Fruit fly (Drosophila melanogaster) whole organism, embryonic: ENCODE results near the gene CG7707.

Experiments used
- Ada2b ChIP-seq: fragments of 200-800 bp; sonication (Bioruptor generic); IDR thresholded peaks from 2 replicates; pipeline ENCODE4 v1.3.6; 2022; ENCODE audit warnings: missing biosample characterization, missing genetic modification characterization
- Adf1 ChIP-seq: fragments of 200-800 bp; sonication (Bioruptor generic); IDR thresholded peaks from 2 replicates; pipeline ENCODE4 v1.3.6; 2022; ENCODE audit warnings: missing biosample characterization, missing genetic modification characterization
- Bdp1 ChIP-seq: fragments of 200-800 bp; sonication (Bioruptor generic); optimal IDR thresholded peaks from 3 replicates; lab custom pipeline; 2016; ENCODE audit warnings: missing biosample characterization, missing genetic modification characterization
- CG10274 ChIP-seq: fragments of 200-800 bp; sonication (Bioruptor generic); optimal IDR thresholded peaks from 3 replicates; lab custom pipeline; 2017; ENCODE audit warnings: missing biosample characterization, mild to moderate bottlenecking, missing genetic modification characterization
- CG11085 ChIP-seq: fragments of 200-800 bp; sonication (Bioruptor generic); IDR thresholded peaks from 2 replicates; pipeline ENCODE4 v1.3.6; 2022; ENCODE audit warnings: missing biosample characterization, missing genetic modification characterization
- CG12071 ChIP-seq: fragments of 200-800 bp; sonication (Bioruptor generic); optimal IDR thresholded peaks from 3 replicates; lab custom pipeline; 2018; ENCODE audit warnings: missing biosample characterization, mild to moderate bottlenecking, missing genetic modification characterization
- CG15696 ChIP-seq: fragments of 200-800 bp; sonication (Bioruptor generic); optimal IDR thresholded peaks from 2 replicates; lab custom pipeline; 2019; ENCODE audit warnings: missing biosample characterization, mild to moderate bottlenecking, missing genetic modification characterization, moderate library complexity
- CG1647 ChIP-seq: fragments of 200-800 bp; sonication (Bioruptor generic); optimal IDR thresholded peaks from 3 replicates; lab custom pipeline; 2016; ENCODE audit warnings: missing biosample characterization, missing genetic modification characterization
- CG16815 ChIP-seq: fragments of 200-800 bp; sonication (Bioruptor generic); optimal IDR thresholded peaks from 3 replicates; lab custom pipeline; 2017; ENCODE audit warnings: missing biosample characterization, mild to moderate bottlenecking, missing genetic modification characterization
- CG1792 ChIP-seq: fragments of 200-800 bp; sonication (Bioruptor generic); optimal IDR thresholded peaks from 2 replicates; lab custom pipeline; 2016; ENCODE audit warnings: missing biosample characterization, missing genetic modification characterization
- CG18764 ChIP-seq: fragments of 200-800 bp; sonication (Bioruptor generic); optimal IDR thresholded peaks from 3 replicates; lab custom pipeline; 2016; ENCODE audit warnings: missing biosample characterization, missing genetic modification characterization
- CG34224 ChIP-seq: fragments of 200-800 bp; sonication (Bioruptor generic); IDR thresholded peaks from 3 replicates; pipeline ENCODE4 v1.3.6; 2022; ENCODE audit warnings: missing biosample characterization, missing genetic modification characterization; ENCODE audit not compliant: partially characterized antibody
- CG4282 ChIP-seq: fragments of 200-800 bp; sonication (Bioruptor generic); optimal IDR thresholded peaks from 2 replicates; lab custom pipeline; 2016; ENCODE audit warnings: missing biosample characterization, missing genetic modification characterization
- CG5953 ChIP-seq: fragments of 200-800 bp; sonication (Bioruptor generic); IDR thresholded peaks from 2 replicates; pipeline ENCODE4 v1.3.6; 2022; ENCODE audit warnings: missing biosample characterization, missing genetic modification characterization
- CG6813 ChIP-seq: fragments of 200-800 bp; sonication (Bioruptor generic); optimal IDR thresholded peaks from 2 replicates; lab custom pipeline; 2017; ENCODE audit warnings: missing biosample characterization, missing genetic modification characterization, mild to moderate bottlenecking, moderate library complexity, missing genetic modification reagents
- Eip74EF ChIP-seq, 2 experiments: fragments of 200-800 bp in 1 of 2; fragments of >200 bp in 1 of 2; sonication (Bioruptor generic) in 1 of 2; optimal IDR thresholded peaks; 2 replicates each; lab custom pipeline; 2017 to 2019; ENCODE audit warnings: missing biosample characterization in 2 of 2, missing genetic modification characterization in 2 of 2, mild to moderate bottlenecking in 1 of 2, moderate library complexity in 1 of 2
- Ets97D ChIP-seq: fragments of 200-800 bp; sonication (Bioruptor generic); optimal IDR thresholded peaks from 3 replicates; lab custom pipeline; 2016; ENCODE audit warnings: missing biosample characterization, missing genetic modification characterization
- Fer3 ChIP-seq: fragments of 200-800 bp; sonication (Bioruptor generic); optimal IDR thresholded peaks from 2 replicates; lab custom pipeline; 2018; ENCODE audit warnings: missing biosample characterization, mild to moderate bottlenecking, missing genetic modification characterization, moderate library complexity
- Hand ChIP-seq: fragments of 200-800 bp; sonication (Bioruptor generic); optimal IDR thresholded peaks from 2 replicates; lab custom pipeline; 2017; ENCODE audit warnings: mild to moderate bottlenecking, missing biosample characterization, missing genetic modification reagents, missing genetic modification characterization
- Hmr ChIP-seq: fragments of 200-800 bp; sonication (Bioruptor generic); optimal IDR thresholded peaks from 3 replicates; lab custom pipeline; 2017; ENCODE audit warnings: mild to moderate bottlenecking, missing biosample characterization, missing genetic modification reagents, missing genetic modification characterization
- Mes4 ChIP-seq: fragments of 200-800 bp; sonication (Bioruptor generic); optimal IDR thresholded peaks from 2 replicates; lab custom pipeline; 2016; ENCODE audit warnings: missing biosample characterization, missing genetic modification characterization
- Pdp1 ChIP-seq, 2 experiments: fragments of 200-800 bp; sonication (Bioruptor generic); optimal IDR thresholded peaks; 3 replicates each; lab custom pipeline; 2016; ENCODE audit warnings: missing biosample characterization in 2 of 2, missing genetic modification characterization in 2 of 2, mild to moderate bottlenecking in 1 of 2, moderate library complexity in 1 of 2
- Ptx1 ChIP-seq: fragments of 200-800 bp; sonication (Bioruptor generic); IDR thresholded peaks from 2 replicates; pipeline ENCODE4 v1.3.6; 2022; ENCODE audit warnings: missing biosample characterization, missing genetic modification characterization
- Scr ChIP-seq: fragments of 200-800 bp; sonication (Bioruptor generic); IDR thresholded peaks from 2 replicates; pipeline ENCODE4 v1.3.6; 2022; ENCODE audit warnings: missing biosample characterization, missing genetic modification characterization; ENCODE audit not compliant: partially characterized antibody
- Sox102F ChIP-seq: fragments of 200-800 bp; sonication (Bioruptor generic); optimal IDR thresholded peaks from 2 replicates; lab custom pipeline; 2018; ENCODE audit warnings: missing biosample characterization, mild to moderate bottlenecking, missing genetic modification characterization, moderate library complexity
- Spps ChIP-seq: fragments of 200-800 bp; sonication (Bioruptor generic); optimal IDR thresholded peaks from 2 replicates; lab custom pipeline; 2018; ENCODE audit warnings: missing biosample characterization, mild to moderate bottlenecking, missing genetic modification characterization
- Ssrp ChIP-seq: fragments of 200-800 bp; sonication (Bioruptor generic); optimal IDR thresholded peaks from 2 replicates; lab custom pipeline; 2018; ENCODE audit warnings: missing biosample characterization, mild to moderate bottlenecking, missing genetic modification characterization, moderate library complexity
- Vsx1 ChIP-seq: fragments of 200-800 bp; sonication (Bioruptor generic); optimal IDR thresholded peaks from 2 replicates; lab custom pipeline; 2017; ENCODE audit warnings: missing biosample characterization, mild to moderate bottlenecking, missing genetic modification characterization, missing genetic modification reagents
- YL-1 ChIP-seq: fragments of 200-800 bp; sonication (Bioruptor generic); optimal IDR thresholded peaks from 3 replicates; lab custom pipeline; 2017; ENCODE audit warnings: missing biosample characterization, mild to moderate bottlenecking, missing genetic modification characterization
- bigmax ChIP-seq: fragments of 200-800 bp; sonication (Bioruptor generic); optimal IDR thresholded peaks from 2 replicates; lab custom pipeline; 2018; ENCODE audit warnings: missing biosample characterization, mild to moderate bottlenecking, missing genetic modification characterization
- eve ChIP-seq, 2 experiments: fragments of >200 bp; optimal IDR thresholded peaks; 2 replicates each; lab custom pipeline; 2017; ENCODE audit warnings: missing biosample characterization in 2 of 2, missing genetic modification characterization in 2 of 2
- fd64A ChIP-seq: fragments of 200-800 bp; sonication (Bioruptor generic); optimal IDR thresholded peaks from 3 replicates; lab custom pipeline; 2018; ENCODE audit warnings: missing biosample characterization, mild to moderate bottlenecking, missing genetic modification characterization
- fd96Cb ChIP-seq: fragments of 200-800 bp; sonication (Bioruptor generic); optimal IDR thresholded peaks from 2 replicates; lab custom pipeline; 2018; ENCODE audit warnings: missing biosample characterization, mild to moderate bottlenecking, missing genetic modification characterization, moderate library complexity
- gem ChIP-seq: fragments of 200-800 bp; sonication (Bioruptor generic); optimal IDR thresholded peaks from 2 replicates; lab custom pipeline; 2019; ENCODE audit warnings: missing biosample characterization, mild to moderate bottlenecking, missing genetic modification characterization, moderate library complexity
- ham ChIP-seq: fragments of 200-800 bp; sonication (Bioruptor generic); IDR thresholded peaks from 2 replicates; pipeline ENCODE4 v1.3.6; 2022; ENCODE audit warnings: missing biosample characterization, missing genetic modification characterization
- hbn ChIP-seq: fragments of 200-800 bp; sonication (Bioruptor generic); IDR thresholded peaks from 2 replicates; pipeline ENCODE4 v1.3.6; 2022; ENCODE audit warnings: missing biosample characterization, missing genetic modification characterization; ENCODE audit not compliant: partially characterized antibody
- jumu ChIP-seq: fragments of 200-800 bp; sonication (Bioruptor generic); optimal IDR thresholded peaks from 3 replicates; lab custom pipeline; 2016; ENCODE audit warnings: missing biosample characterization, missing genetic modification characterization
- kay ChIP-seq: fragments of 200-800 bp; sonication (Bioruptor generic); optimal IDR thresholded peaks from 2 replicates; lab custom pipeline; 2016; ENCODE audit warnings: missing biosample characterization, missing genetic modification characterization
- mld ChIP-seq: fragments of 200-800 bp; sonication (Bioruptor generic); IDR thresholded peaks from 3 replicates; pipeline ENCODE4 v1.3.6; 2022; ENCODE audit warnings: missing biosample characterization, missing genetic modification characterization; ENCODE audit not compliant: partially characterized antibody
- nau ChIP-seq: fragments of 200-800 bp; sonication (Bioruptor generic); optimal IDR thresholded peaks from 3 replicates; lab custom pipeline; 2017; ENCODE audit warnings: missing biosample characterization, mild to moderate bottlenecking, missing genetic modification characterization, missing genetic modification reagents
- pan ChIP-seq, 4 experiments: fragments of >200 bp in 3 of 4; fragments of 200-800 bp in 1 of 4; sonication (Bioruptor generic) in 1 of 4; optimal IDR thresholded peaks in 3 of 4; IDR thresholded peaks in 1 of 4; 2 replicates each; pipeline versions ENCODE4 v1.3.6 to Lab custom; 2017 to 2022; ENCODE audit warnings: missing biosample characterization in 2 of 4, missing genetic modification characterization in 2 of 4, mixed read lengths in 1 of 4
- peb ChIP-seq: fragments of 200-800 bp; sonication (Bioruptor generic); IDR thresholded peaks from 2 replicates; pipeline ENCODE4 v1.3.6; 2022; ENCODE audit warnings: missing biosample characterization, missing genetic modification characterization
- ro ChIP-seq: fragments of 200-800 bp; sonication (Bioruptor generic); IDR thresholded peaks from 2 replicates; pipeline ENCODE4 v1.3.6; 2022; ENCODE audit warnings: missing biosample characterization, missing genetic modification characterization
- slbo ChIP-seq: fragments of 200-800 bp; sonication (Bioruptor generic); IDR thresholded peaks from 2 replicates; pipeline ENCODE4 v1.3.6; 2022; ENCODE audit warnings: missing biosample characterization, missing genetic modification characterization
- slou ChIP-seq: fragments of 200-800 bp; sonication (Bioruptor generic); optimal IDR thresholded peaks from 3 replicates; lab custom pipeline; 2016; ENCODE audit warnings: missing biosample characterization, missing genetic modification characterization
- toy ChIP-seq: fragments of 200-800 bp; sonication (Bioruptor generic); IDR thresholded peaks from 2 replicates; pipeline ENCODE4 v1.3.6; 2022; ENCODE audit warnings: missing biosample characterization, missing genetic modification characterization
- trh ChIP-seq: fragments of 200-800 bp; sonication (Bioruptor generic); optimal IDR thresholded peaks from 2 replicates; lab custom pipeline; 2016; ENCODE audit warnings: missing biosample characterization, missing genetic modification characterization
- tup ChIP-seq: fragments of 200-800 bp; sonication (Bioruptor generic); optimal IDR thresholded peaks from 2 replicates; lab custom pipeline; 2016; ENCODE audit warnings: missing biosample characterization, mild to moderate bottlenecking, missing genetic modification characterization, moderate library complexity
- wor ChIP-seq: fragments of 200-800 bp; sonication (Bioruptor generic); IDR thresholded peaks from 2 replicates; pipeline ENCODE4 v1.3.6; 2022; ENCODE audit warnings: missing biosample characterization, missing genetic modification characterization

CG7707 gene

dm6 chr3L:17238129-17238732, 5.0 kb upstream of the CG7707 start, which contains the start of gene Rbp6 (continued):
- TF ChIP-seq Ada2b (GFP tag; lab: Robert Waterston, UW) (peak; percentile 43; the same call in 1 of the 2 replicates), pan (optimal IDR thresholded peaks at IDR 0.05; lab: Kevin White, UChicago) (no peak), pan (GFP tag; optimal IDR thresholded peaks at IDR 0.05 in 1 of 2, IDR thresholded peaks at IDR 0.05 in 1 of 2) (peak in 1 of 2 experiments; percentile 58), Hand (GFP tag; lab: Kevin White, UChicago) (no peak), Eip74EF (GFP tag; optimal IDR thresholded peaks at IDR 0.05; lab: Kevin White, UChicago) (no peak), Hmr (GFP tag; lab: Kevin White, UChicago) (no peak), fd64A (no peak), wor (no peak), ham (GFP tag; lab: Robert Waterston, UW) (no peak), nau (no peak), Ptx1 (no peak), CG16815 (GFP tag; lab: Kevin White, UChicago) (no peak), CG15696 (tag; lab: Kevin White, UChicago) (no peak), Ssrp (tag; lab: Kevin White, UChicago) (no peak), kay (GFP tag; lab: Kevin White, UChicago) (no peak), ro (GFP tag; lab: Robert Waterston, UW) (no peak), Adf1 (GFP tag; lab: Robert Waterston, UW) (peak; percentile 77), mld (no peak), tup (GFP tag; lab: Kevin White, UChicago) (no peak), Vsx1 (GFP tag; lab: Kevin White, UChicago) (no peak), Scr (GFP tag; lab: Robert Waterston, UW) (no peak), Fer3 (no peak), hbn (no peak), CG34224 (GFP tag; lab: Robert Waterston, UW) (no peak), CG18764 (GFP tag; lab: Kevin White, UChicago) (no peak), YL-1 (GFP tag; lab: Kevin White, UChicago) (no peak), slbo (GFP tag; lab: Robert Waterston, UW) (no peak), bigmax (no peak), CG6813 (GFP tag; lab: Kevin White, UChicago) (no peak), CG12071 (GFP tag; lab: Kevin White, UChicago) (no peak), Pdp1 (GFP tag; optimal IDR thresholded peaks at IDR 0.05; lab: Kevin White, UChicago) (no peak), eve (GFP tag; optimal IDR thresholded peaks at IDR 0.05; lab: Kevin White, UChicago) (no peak), gem (tag; lab: Kevin White, UChicago) (peak; percentile 42), jumu (GFP tag; lab: Kevin White, UChicago) (no peak), fd96Cb (tag; lab: Kevin White, UChicago) (peak; percentile 1), Mes4 (no peak), peb (GFP tag; lab: Robert Waterston, UW) (no peak), CG10274 (GFP tag; lab: Kevin White, UChicago) (no peak), CG4282 (GFP tag; lab: Kevin White, UChicago) (no peak), slou (GFP tag; lab: Kevin White, UChicago) (no peak), trh (GFP tag; lab: Kevin White, UChicago) (no peak), CG1792 (GFP tag; lab: Kevin White, UChicago) (no peak), Sox102F (GFP tag; lab: Kevin White, UChicago) (peak; percentile 36), Ets97D (GFP tag; lab: Kevin White, UChicago) (no peak), CG5953 (GFP tag; lab: Robert Waterston, UW) (no peak), toy (GFP tag; lab: Robert Waterston, UW) (no peak), Spps (tag; lab: Kevin White, UChicago) (no peak), CG1647 (GFP tag; lab: Kevin White, UChicago) (no peak), Bdp1 (no peak), CG11085 (GFP tag; lab: Robert Waterston, UW) (no peak)
